Worm (Caenorhabditis elegans): ENCODE measurements around the gene F44A2.3.

Gene F44A2.3

ce11 chrV:9352947-9353346 lies 47.7 kb downstream of the F44A2.3 start, which contains the start of gene srx-46:
srx-46 (plus strand) TSS chrV:9353247.
- TF ChIP-seq ham-2 (GFP tag; optimal IDR thresholded peaks at IDR 0.05) (no peak), ces-1 (GFP tag; optimal IDR thresholded peaks at IDR 0.05) (no peak), bed-3 (GFP tag; optimal IDR thresholded peaks at IDR 0.05) (no peak), nhr-2 (tag; optimal IDR thresholded peaks at IDR 0.05) (no peak), mls-2 (tag; optimal IDR thresholded peaks at IDR 0.05) (no peak)

- TF ChIP-seq unc-39 (tag; optimal IDR thresholded peaks at IDR 0.05) (no peak), zip-8 (tag; optimal IDR thresholded peaks at IDR 0.05) (no peak), blmp-1 (tag; optimal IDR thresholded peaks at IDR 0.05) (no peak)
Observed at ce11 chrV:9355371-9355770, 50.2 kb downstream of the F44A2.3 start, which contains the start of gene ttr-40. ttr-40 (minus strand) TSS chrV:9355471.

DNA sequence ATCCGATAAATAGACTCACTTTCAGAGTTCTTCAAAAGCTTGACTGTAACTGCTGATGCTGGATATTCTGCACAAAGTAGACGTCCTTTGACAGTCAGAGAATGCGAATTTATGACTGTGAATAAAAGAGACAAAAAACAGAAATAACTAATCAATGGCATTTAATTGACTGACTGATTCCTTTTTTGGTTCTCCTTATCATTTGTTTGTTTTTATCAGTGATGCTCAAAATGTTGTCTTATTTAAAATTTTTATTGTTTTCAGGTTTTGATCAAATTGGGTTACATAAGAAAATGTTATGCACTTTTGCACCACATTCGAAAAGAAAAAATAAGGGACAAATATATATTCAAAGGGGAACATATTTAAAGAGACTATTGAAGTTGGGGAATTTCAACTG lies 51.1 kb downstream of the F44A2.3 start, which contains the start of gene ttr-49:
Gene ttr-49, minus strand, starts transcription at position 171 of the 400 bp plus-strand sequence.
- TF ChIP-seq blmp-1 (tag; optimal IDR thresholded peaks at IDR 0.05) (no peak), ceh-39 (tag; optimal IDR thresholded peaks at IDR 0.05) (no peak), mab-5 (tag; optimal IDR thresholded peaks at IDR 0.05) (no peak), lin-13 (tag; optimal IDR thresholded peaks at IDR 0.05) (no peak), sem-2 (GFP tag; optimal IDR thresholded peaks at IDR 0.05) (no peak)

DNA sequence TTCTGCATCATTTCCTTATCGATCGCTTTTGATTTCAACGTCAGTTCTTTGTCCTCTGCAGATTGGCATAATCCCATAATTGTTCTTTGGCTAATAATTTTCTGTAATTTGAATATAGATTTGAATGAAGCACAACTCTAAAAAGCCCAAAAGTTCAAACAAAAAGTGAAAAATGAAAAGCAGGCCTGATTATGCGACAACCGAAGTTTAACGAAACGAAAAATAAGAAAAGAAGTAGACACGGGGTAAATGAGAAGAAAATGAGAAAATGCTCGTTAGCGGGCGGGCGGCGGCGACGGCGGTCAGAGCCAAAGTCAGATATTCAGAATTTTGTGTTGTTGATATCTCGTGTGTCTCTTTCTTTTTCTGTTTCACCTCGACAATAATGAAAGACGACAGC lies 54.5 kb downstream of the F44A2.3 start, which contains the start of gene gpa-3:
Gene gpa-3, minus strand, starts transcription at position 101 of the 400 bp plus-strand sequence.
- TF ChIP-seq mep-1 (tag; optimal IDR thresholded peaks at IDR 0.05) (no peak), ceh-39 (tag; optimal IDR thresholded peaks at IDR 0.05) (no peak), nhr-76 (tag; optimal IDR thresholded peaks at IDR 0.05) (no peak), mls-2 (tag; optimal IDR thresholded peaks at IDR 0.05) (no peak), ham-2 (GFP tag; optimal IDR thresholded peaks at IDR 0.05) (no peak), flh-1 (GFP tag; optimal IDR thresholded peaks at IDR 0.05) (no peak), nhr-2 (tag; optimal IDR thresholded peaks at IDR 0.05) (no peak), nhr-237 (tag; optimal IDR thresholded peaks at IDR 0.05) (no peak), unc-62 (GFP tag; optimal IDR thresholded peaks at IDR 0.05) (no peak), blmp-1 (tag; optimal IDR thresholded peaks at IDR 0.05) (no peak), sem-2 (GFP tag; optimal IDR thresholded peaks at IDR 0.05) (no peak), snpc-4 (tag; optimal IDR thresholded peaks at IDR 0.05) (no peak), nhr-12 (tag; optimal IDR thresholded peaks at IDR 0.05) (no peak), drap-1 (GFP tag; optimal IDR thresholded peaks at IDR 0.05) (no peak), sptf-1 (tag; optimal IDR thresholded peaks at IDR 0.05) (no peak), lin-32 (GFP tag; optimal IDR thresholded peaks at IDR 0.05) (no peak)

Data from whole organism, mixed stage, embryonic.